Worm (Caenorhabditis elegans): ENCODE measurements around the gene T08G5.1.

The T08G5.1 gene

ce11 chrV:14063980-14064379, 45.4 kb downstream of the T08G5.1 start:
- no peak for TF ChIP-seq nhr-237 (tag; optimal IDR thresholded peaks at IDR 0.05)
- TF ChIP-seq mep-1 (tag; optimal IDR thresholded peaks at IDR 0.05), result no peak
- TF ChIP-seq ham-2 (GFP tag; optimal IDR thresholded peaks at IDR 0.05), result no peak
- no peak for TF ChIP-seq mls-2 (tag; optimal IDR thresholded peaks at IDR 0.05)
- no peak for TF ChIP-seq nhr-12 (tag; optimal IDR thresholded peaks at IDR 0.05)
- TF ChIP-seq cnd-1 (tag; optimal IDR thresholded peaks at IDR 0.05), result no peak
- TF ChIP-seq sptf-1 (tag; optimal IDR thresholded peaks at IDR 0.05), result no peak
- no peak for TF ChIP-seq drap-1 (GFP tag; optimal IDR thresholded peaks at IDR 0.05)
- TF ChIP-seq nhr-28 (tag; optimal IDR thresholded peaks at IDR 0.05), result no peak
- TF ChIP-seq lsy-2 (tag; optimal IDR thresholded peaks at IDR 0.05), result no peak
- TF ChIP-seq mab-5 (tag; optimal IDR thresholded peaks at IDR 0.05), result no peak
- no peak for TF ChIP-seq nhr-76 (tag; optimal IDR thresholded peaks at IDR 0.05)
- TF ChIP-seq hlh-1 (tag; optimal IDR thresholded peaks at IDR 0.05), result no peak
- no peak for TF ChIP-seq unc-62 (GFP tag; optimal IDR thresholded peaks at IDR 0.05)
- TF ChIP-seq elt-1 (tag; optimal IDR thresholded peaks at IDR 0.05; ENCODE audit: borderline replicate concordance, insufficient read depth), result no peak

ce11 chrV:14064422-14064821, 45.9 kb downstream of the T08G5.1 start, which contains the start of gene D1086.21:
D1086.21 (plus strand) TSS chrV:14064722.
- TF ChIP-seq sptf-1 (tag; optimal IDR thresholded peaks at IDR 0.05) (no peak), drap-1 (GFP tag; optimal IDR thresholded peaks at IDR 0.05) (no peak), pha-4 (tag; optimal IDR thresholded peaks at IDR 0.05) (no peak)

ce11 chrV:14067816-14068296, 49.3 kb downstream of the T08G5.1 start, which contains the start of gene D1086.17:
D1086.17 (plus strand) TSS chrV:14067866.
- TF ChIP-seq nhr-237 (tag; optimal IDR thresholded peaks at IDR 0.05), result no peak
- no peak for TF ChIP-seq flh-1 (GFP tag; optimal IDR thresholded peaks at IDR 0.05)
- no peak for TF ChIP-seq nhr-76 (tag; optimal IDR thresholded peaks at IDR 0.05)
- TF ChIP-seq lsy-2 (tag; optimal IDR thresholded peaks at IDR 0.05), result no peak
- TF ChIP-seq nhr-28 (tag; optimal IDR thresholded peaks at IDR 0.05), result no peak
- no peak for TF ChIP-seq ztf-11 (tag; optimal IDR thresholded peaks at IDR 0.05)
- TF ChIP-seq zip-8 (tag; optimal IDR thresholded peaks at IDR 0.05), result no peak

DNA sequence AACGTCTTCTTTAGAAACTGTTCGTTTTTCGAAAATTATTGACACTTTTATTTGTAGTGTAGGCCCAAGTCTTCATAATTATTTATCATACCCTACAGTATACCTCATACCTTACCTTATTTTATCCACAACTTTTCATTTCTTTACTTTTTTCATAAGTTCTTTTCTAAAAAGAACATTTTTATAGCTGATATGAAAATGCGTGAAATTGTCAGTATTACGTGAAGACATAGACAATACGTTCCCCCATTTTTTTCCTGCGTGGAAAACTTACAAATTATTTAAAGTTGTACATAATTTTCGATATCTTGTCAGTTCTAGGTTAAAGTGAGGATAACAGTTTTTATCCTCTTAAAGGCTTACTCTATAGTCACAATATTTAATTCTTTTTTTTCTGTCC, 51.3 kb downstream of the T08G5.1 start:
- TF ChIP-seq blmp-1 (tag; optimal IDR thresholded peaks at IDR 0.05), result no peak
- TF ChIP-seq pha-4 (tag; optimal IDR thresholded peaks at IDR 0.05), result no peak
- no peak for TF ChIP-seq cnd-1 (tag; optimal IDR thresholded peaks at IDR 0.05)
- TF ChIP-seq ceh-39 (tag; optimal IDR thresholded peaks at IDR 0.05), result no peak
- TF ChIP-seq tbx-8 (GFP tag; optimal IDR thresholded peaks at IDR 0.05), result no peak
- no peak for TF ChIP-seq ces-1 (GFP tag; optimal IDR thresholded peaks at IDR 0.05)
- TF ChIP-seq ceh-43 (GFP tag; optimal IDR thresholded peaks at IDR 0.05), result no peak
- TF ChIP-seq mls-2 (tag; optimal IDR thresholded peaks at IDR 0.05), result no peak
- no peak for TF ChIP-seq unc-62 (GFP tag; optimal IDR thresholded peaks at IDR 0.05)
- no peak for TF ChIP-seq nhr-76 (tag; optimal IDR thresholded peaks at IDR 0.05)
- no peak for TF ChIP-seq lsy-2 (tag; optimal IDR thresholded peaks at IDR 0.05)
- TF ChIP-seq bed-3 (GFP tag; optimal IDR thresholded peaks at IDR 0.05), result no peak
